Worm (Caenorhabditis elegans) whole organism, L4/young adult: Measurements from ENCODE around the gene R01B10.3.

ENCODE experiments used
- W03F9.2 ChIP-seq: fragments of 150-350 bp; optimal IDR thresholded peaks from 2 replicates; lab custom pipeline; 2014; ENCODE audit warnings: missing biosample characterization, missing genetic modification characterization
- dao-5 ChIP-seq: sonication (generic microtip); optimal IDR thresholded peaks from 2 replicates; lab custom pipeline; 2016; ENCODE audit warnings: missing genotype, missing genetic modification characterization, moderate library complexity, missing compliant biosample characterization
- him-1 ChIP-seq: sonication (generic microtip); optimal IDR thresholded peaks from 2 replicates; lab custom pipeline; 2016; ENCODE audit warnings: missing genotype, missing genetic modification reagents, missing genetic modification characterization, missing compliant biosample characterization

DNA sequence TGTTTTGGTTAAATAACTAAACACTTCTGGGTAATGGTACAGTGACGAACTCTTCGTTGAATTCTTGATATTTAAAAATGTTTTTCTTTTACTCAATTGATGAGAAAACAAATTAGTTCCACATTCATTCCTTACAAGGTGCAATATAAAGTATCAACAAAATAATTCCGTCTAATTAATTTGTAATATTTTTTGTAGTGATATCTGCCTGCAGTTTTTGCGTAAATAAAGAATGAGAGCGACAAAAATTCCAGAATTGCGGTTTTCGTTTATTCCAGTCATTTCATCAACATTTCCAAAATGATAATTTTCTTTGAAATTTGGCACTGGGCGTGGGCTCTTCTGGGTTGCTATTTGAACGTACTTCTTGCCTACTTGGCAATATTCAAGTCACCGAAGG is 10.4 kb upstream of the R01B10.3 start, which contains the start of gene srd-20:
- no peak for TF ChIP-seq W03F9.2
- TF ChIP-seq him-1 (tag; lab: Kevin White, UChicago): no peak
- TF ChIP-seq dao-5 (tag; lab: Kevin White, UChicago): no peak
